Fruit fly (Drosophila melanogaster) whole organism, pupa: ENCODE results near the gene CG14262.
A peak's percentile ranks its signal among the peaks of the same experiment; 100 is the strongest.

Experiments used
- CG8301 ChIP-seq: fragments of 200-800 bp; sonication (Bioruptor generic); optimal IDR thresholded peaks from 2 replicates; lab custom pipeline; 2018; ENCODE audit warnings: missing biosample characterization, mild to moderate bottlenecking, missing genetic modification characterization
- Ets98B ChIP-seq: fragments of 200-800 bp; sonication (Bioruptor generic); IDR thresholded peaks from 2 replicates; pipeline ENCODE4 v1.3.6; 2022; ENCODE audit warnings: missing biosample characterization, missing genetic modification characterization
- fd96Ca ChIP-seq: fragments of 200-800 bp; sonication (Bioruptor generic); IDR thresholded peaks from 3 replicates; pipeline ENCODE4 v1.3.6; 2022; ENCODE audit warnings: missing biosample characterization, missing genetic modification characterization
- gl ChIP-seq: fragments of 200-800 bp; sonication (Bioruptor generic); optimal IDR thresholded peaks from 2 replicates; lab custom pipeline; 2018; ENCODE audit warnings: missing biosample characterization, mild to moderate bottlenecking, missing genetic modification characterization

- TF ChIP-seq Ets98B (GFP tag; lab: Robert Waterston, UW), result no peak
- TF ChIP-seq gl (tag; lab: Kevin White, UChicago), result no peak
- peak; percentile 71 for TF ChIP-seq CG8301 (tag; lab: Kevin White, UChicago)
- no peak for TF ChIP-seq fd96Ca (GFP tag; lab: Robert Waterston, UW)
These were observed 47.7 kb downstream of the CG14262 start for dm6 chr3R:27217465-27218059.
